Fruit fly (Drosophila melanogaster) whole organism: ENCODE data around the gene CG42366.

Experiments
- CG8478 ChIP-seq: fragments of >200 bp; optimal IDR thresholded peaks from 2 replicates; lab custom pipeline; 2018; ENCODE audit warnings: inconsistent platforms
- Dll ChIP-seq: fragments of >200 bp; optimal IDR thresholded peaks from 2 replicates; lab custom pipeline; 2017
- pan ChIP-seq: fragments of >200 bp; optimal IDR thresholded peaks from 2 replicates; lab custom pipeline; 2017
- psq ChIP-seq: fragments of >200 bp; optimal IDR thresholded peaks from 2 replicates; lab custom pipeline; 2017

DNA sequence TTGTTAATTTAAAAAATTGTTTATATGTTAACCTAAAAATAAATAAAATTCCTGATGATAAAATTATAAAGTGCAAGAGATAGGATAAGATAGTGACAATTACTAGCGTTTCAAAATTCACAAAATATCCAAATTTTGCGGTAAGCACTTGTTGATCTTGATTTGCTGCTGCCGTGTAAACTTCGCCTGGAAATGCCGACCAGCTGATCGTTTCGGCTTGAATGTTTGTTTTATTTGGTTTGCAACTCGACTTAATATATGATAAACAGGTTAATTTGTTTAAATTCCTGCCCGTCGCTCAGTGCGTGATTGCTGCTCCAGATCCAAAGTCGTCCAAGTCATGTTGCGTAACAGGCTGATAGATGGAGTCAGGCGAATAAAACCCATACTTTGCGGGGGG lies 3.6 kb upstream of the CG42366 start, which contains the start of gene CG4592:
- TF ChIP-seq pan (no peak), CG8478 (lab: Kevin White, UChicago) (no peak), Dll (no peak), psq (lab: Kevin White, UChicago) (no peak)
